Fruit fly (Drosophila melanogaster) whole organism, embryonic: Measurements from ENCODE around the gene Abca3.
A peak's percentile ranks its signal among the peaks of the same experiment; 100 is the strongest.

Source experiments
- Atf-2 ChIP-seq: fragments of 200-800 bp; sonication (Bioruptor generic); optimal IDR thresholded peaks from 2 replicates; lab custom pipeline; 2016; ENCODE audit warnings: missing biosample characterization, missing genetic modification characterization
- CG1024 ChIP-seq: fragments of 200-800 bp; sonication (Bioruptor generic); IDR thresholded peaks from 2 replicates; pipeline ENCODE4 v1.3.6; 2022; ENCODE audit warnings: missing biosample characterization, missing genetic modification characterization
- CG10321 ChIP-seq: fragments of 200-800 bp; sonication (Bioruptor generic); IDR thresholded peaks from 2 replicates; pipeline ENCODE4 v1.3.6; 2022; ENCODE audit warnings: missing biosample characterization, missing genetic modification characterization
- CG10366 ChIP-seq: fragments of 200-800 bp; sonication (Bioruptor generic); IDR thresholded peaks from 2 replicates; pipeline ENCODE4 v1.3.6; 2022; ENCODE audit warnings: missing biosample characterization, missing genetic modification characterization
- CG10431 ChIP-seq: fragments of 200-800 bp; sonication (Bioruptor generic); optimal IDR thresholded peaks from 3 replicates; lab custom pipeline; 2018; ENCODE audit warnings: missing biosample characterization, mild to moderate bottlenecking, missing genetic modification characterization
- CG10979 ChIP-seq: fragments of 200-800 bp; sonication (Bioruptor generic); optimal IDR thresholded peaks from 2 replicates; lab custom pipeline; 2018; ENCODE audit warnings: missing biosample characterization, mild to moderate bottlenecking, missing genetic modification characterization, moderate library complexity
- CG14710 ChIP-seq: fragments of 200-800 bp; sonication (Bioruptor generic); optimal IDR thresholded peaks from 3 replicates; lab custom pipeline; 2019; ENCODE audit warnings: missing biosample characterization, mild to moderate bottlenecking, missing genetic modification characterization, moderate library complexity
- CG14860 ChIP-seq: fragments of 200-800 bp; sonication (Bioruptor generic); IDR thresholded peaks from 3 replicates; pipeline ENCODE4 v1.3.6; 2022; ENCODE audit warnings: missing biosample characterization, missing genetic modification characterization; ENCODE audit not compliant: partially characterized antibody
- CG15011 ChIP-seq: fragments of 200-800 bp; sonication (Bioruptor generic); optimal IDR thresholded peaks from 3 replicates; lab custom pipeline; 2018; ENCODE audit warnings: missing biosample characterization, mild to moderate bottlenecking, missing genetic modification characterization
- CG17612 ChIP-seq: fragments of 200-800 bp; sonication (Bioruptor generic); IDR thresholded peaks from 2 replicates; pipeline ENCODE4 v1.3.6; 2022; ENCODE audit warnings: missing biosample characterization, missing genetic modification characterization
- CG33557 ChIP-seq: fragments of 200-800 bp; sonication (Bioruptor generic); optimal IDR thresholded peaks from 2 replicates; lab custom pipeline; 2019; ENCODE audit warnings: missing biosample characterization, mild to moderate bottlenecking, missing genetic modification characterization, moderate library complexity
- CG3407 ChIP-seq: fragments of 200-800 bp; sonication (Bioruptor generic); optimal IDR thresholded peaks from 2 replicates; lab custom pipeline; 2018; ENCODE audit warnings: missing biosample characterization, mild to moderate bottlenecking, missing genetic modification characterization
- CG3847 ChIP-seq: fragments of 200-800 bp; sonication (Bioruptor generic); IDR thresholded peaks from 2 replicates; pipeline ENCODE4 v1.3.6; 2022; ENCODE audit warnings: missing biosample characterization, missing genetic modification characterization
- CG4730 ChIP-seq: fragments of 200-800 bp; sonication (Bioruptor generic); IDR thresholded peaks from 2 replicates; pipeline ENCODE4 v1.3.6; 2022; ENCODE audit warnings: missing biosample characterization, missing genetic modification characterization
- CG6791 ChIP-seq: fragments of 200-800 bp; sonication (Bioruptor generic); IDR thresholded peaks from 3 replicates; pipeline ENCODE4 v1.3.6; 2022; ENCODE audit warnings: missing biosample characterization, missing genetic modification characterization; ENCODE audit not compliant: partially characterized antibody
- CG7786 ChIP-seq: fragments of 200-800 bp; sonication (Bioruptor generic); optimal IDR thresholded peaks from 2 replicates; lab custom pipeline; 2016; ENCODE audit warnings: missing biosample characterization, missing genetic modification characterization
- CHES-1-like ChIP-seq: fragments of 200-800 bp; sonication (Bioruptor generic); optimal IDR thresholded peaks from 2 replicates; lab custom pipeline; 2016; ENCODE audit warnings: missing biosample characterization, missing genetic modification characterization
- CTCF ChIP-seq: fragments of 200-800 bp; sonication (Bioruptor generic); optimal IDR thresholded peaks from 2 replicates; lab custom pipeline; 2017; ENCODE audit warnings: missing biosample characterization, mild to moderate bottlenecking, missing genetic modification characterization, moderate library complexity
- Chrac-16 ChIP-seq: fragments of 200-800 bp; sonication (Bioruptor generic); optimal IDR thresholded peaks from 3 replicates; lab custom pipeline; 2016; ENCODE audit warnings: missing biosample characterization, missing genetic modification characterization
- Dip2 ChIP-seq: fragments of 200-800 bp; sonication (Bioruptor generic); IDR thresholded peaks from 2 replicates; pipeline ENCODE4 v1.3.6; 2022; ENCODE audit warnings: missing biosample characterization, missing genetic modification characterization
- E2f1 ChIP-seq: fragments of 200-800 bp; sonication (Bioruptor generic); IDR thresholded peaks from 2 replicates; pipeline ENCODE4 v1.3.6; 2022; ENCODE audit warnings: missing biosample characterization, missing genetic modification characterization
- HHEX ChIP-seq: fragments of 200-800 bp; sonication (Bioruptor generic); optimal IDR thresholded peaks from 3 replicates; lab custom pipeline; 2017; ENCODE audit warnings: missing biosample characterization, mild to moderate bottlenecking, missing genetic modification characterization, missing genetic modification reagents
- HLH3B ChIP-seq: fragments of 200-800 bp; sonication (Bioruptor generic); IDR thresholded peaks from 2 replicates; pipeline ENCODE4 v1.3.6; 2022; ENCODE audit warnings: missing biosample characterization, missing genetic modification characterization
- HLHmδ ChIP-seq: fragments of 200-800 bp; sonication (Bioruptor generic); optimal IDR thresholded peaks from 2 replicates; lab custom pipeline; 2018; ENCODE audit warnings: missing biosample characterization, mild to moderate bottlenecking, missing genetic modification characterization, moderate library complexity
- Hand ChIP-seq: fragments of 200-800 bp; sonication (Bioruptor generic); optimal IDR thresholded peaks from 2 replicates; lab custom pipeline; 2017; ENCODE audit warnings: mild to moderate bottlenecking, missing biosample characterization, missing genetic modification reagents, missing genetic modification characterization
- Hr3 ChIP-seq: fragments of 200-800 bp; sonication (Bioruptor generic); optimal IDR thresholded peaks from 3 replicates; lab custom pipeline; 2016; ENCODE audit warnings: missing biosample characterization, missing genetic modification characterization
- Lim3 ChIP-seq: fragments of 200-800 bp; sonication (Bioruptor generic); IDR thresholded peaks from 2 replicates; pipeline ENCODE4 v1.3.6; 2022; ENCODE audit warnings: missing biosample characterization, missing genetic modification characterization
- Mad ChIP-seq: fragments of 200-800 bp; sonication (Bioruptor generic); optimal IDR thresholded peaks from 2 replicates; lab custom pipeline; 2016; ENCODE audit warnings: missing biosample characterization, missing genetic modification characterization
- NC2β ChIP-seq: fragments of 200-800 bp; sonication (Bioruptor generic); optimal IDR thresholded peaks from 2 replicates; lab custom pipeline; 2016; ENCODE audit warnings: missing biosample characterization, missing genetic modification characterization
- Rx ChIP-seq: fragments of 200-800 bp; sonication (Bioruptor generic); IDR thresholded peaks from 2 replicates; pipeline ENCODE4 v1.3.6; 2022; ENCODE audit warnings: missing biosample characterization, missing genetic modification characterization
- Vsx1 ChIP-seq: fragments of 200-800 bp; sonication (Bioruptor generic); optimal IDR thresholded peaks from 2 replicates; lab custom pipeline; 2017; ENCODE audit warnings: missing biosample characterization, mild to moderate bottlenecking, missing genetic modification characterization, missing genetic modification reagents
- aop ChIP-seq: fragments of 200-800 bp; sonication (Bioruptor generic); IDR thresholded peaks from 2 replicates; pipeline ENCODE4 v1.3.6; 2022; ENCODE audit warnings: missing biosample characterization, missing genetic modification characterization
- ara ChIP-seq: fragments of 200-800 bp; sonication (Bioruptor generic); IDR thresholded peaks from 2 replicates; pipeline ENCODE4 v1.3.6; 2022; ENCODE audit warnings: missing biosample characterization, missing genetic modification characterization
- ase ChIP-seq: fragments of 200-800 bp; sonication (Bioruptor generic); IDR thresholded peaks from 3 replicates; pipeline ENCODE4 v1.3.6; 2022; ENCODE audit warnings: missing biosample characterization, missing genetic modification characterization
- ato ChIP-seq: fragments of 200-800 bp; sonication (Bioruptor generic); IDR thresholded peaks from 2 replicates; pipeline ENCODE4 v1.3.6; 2022; ENCODE audit warnings: missing biosample characterization, missing genetic modification characterization; ENCODE audit not compliant: partially characterized antibody
- bowl ChIP-seq: fragments of 200-800 bp; sonication (Bioruptor generic); IDR thresholded peaks from 2 replicates; pipeline ENCODE4 v1.3.6; 2022; ENCODE audit warnings: missing biosample characterization, missing genetic modification characterization
- danr ChIP-seq: fragments of 200-800 bp; sonication (Bioruptor generic); IDR thresholded peaks from 2 replicates; pipeline ENCODE4 v1.3.6; 2022; ENCODE audit warnings: missing biosample characterization, missing genetic modification characterization
- fd64A ChIP-seq: fragments of 200-800 bp; sonication (Bioruptor generic); optimal IDR thresholded peaks from 3 replicates; lab custom pipeline; 2018; ENCODE audit warnings: missing biosample characterization, mild to moderate bottlenecking, missing genetic modification characterization
- gce ChIP-seq: fragments of 200-800 bp; sonication (Bioruptor generic); IDR thresholded peaks from 3 replicates; pipeline ENCODE4 v1.3.6; 2022; ENCODE audit warnings: missing biosample characterization, missing genetic modification characterization
- her ChIP-seq: fragments of 200-800 bp; sonication (Bioruptor generic); optimal IDR thresholded peaks from 2 replicates; lab custom pipeline; 2016; ENCODE audit warnings: missing biosample characterization, missing genetic modification characterization
- hkb ChIP-seq, 2 experiments: fragments of 200-800 bp in 1 of 2; fragments of >200 bp in 1 of 2; sonication (Bioruptor generic) in 1 of 2; IDR thresholded peaks in 1 of 2; optimal IDR thresholded peaks in 1 of 2; 2 replicates each; pipeline versions ENCODE4 v1.3.6 to Lab custom; 2017 to 2022; ENCODE audit warnings: missing biosample characterization in 1 of 2, missing genetic modification characterization in 1 of 2
- jigr1 ChIP-seq: fragments of 200-800 bp; sonication (Bioruptor generic); IDR thresholded peaks from 3 replicates; pipeline ENCODE4 v1.3.6; 2022; ENCODE audit warnings: missing biosample characterization, missing genetic modification characterization
- jumu ChIP-seq: fragments of 200-800 bp; sonication (Bioruptor generic); optimal IDR thresholded peaks from 3 replicates; lab custom pipeline; 2016; ENCODE audit warnings: missing biosample characterization, missing genetic modification characterization
- lilli ChIP-seq: fragments of 200-800 bp; sonication (Bioruptor generic); optimal IDR thresholded peaks from 3 replicates; lab custom pipeline; 2016; ENCODE audit warnings: missing biosample characterization, missing genetic modification characterization
- nau ChIP-seq: fragments of 200-800 bp; sonication (Bioruptor generic); optimal IDR thresholded peaks from 3 replicates; lab custom pipeline; 2017; ENCODE audit warnings: missing biosample characterization, mild to moderate bottlenecking, missing genetic modification characterization, missing genetic modification reagents
- pita ChIP-seq: fragments of 200-800 bp; sonication (Bioruptor generic); optimal IDR thresholded peaks from 2 replicates; lab custom pipeline; 2017; ENCODE audit warnings: missing biosample characterization, mild to moderate bottlenecking, missing genetic modification characterization
- repo ChIP-seq: fragments of 200-800 bp; sonication (Bioruptor generic); optimal IDR thresholded peaks from 2 replicates; lab custom pipeline; 2016; ENCODE audit warnings: missing biosample characterization, missing genetic modification characterization
- row ChIP-seq: fragments of 200-800 bp; sonication (Bioruptor generic); IDR thresholded peaks from 3 replicates; pipeline ENCODE4 v1.3.6; 2022; ENCODE audit warnings: missing biosample characterization, missing genetic modification characterization
- sna ChIP-seq: fragments of 200-800 bp; sonication (Bioruptor generic); IDR thresholded peaks from 2 replicates; pipeline ENCODE4 v1.3.6; 2022; ENCODE audit warnings: missing biosample characterization, missing genetic modification characterization; ENCODE audit not compliant: partially characterized antibody
- sob ChIP-seq: fragments of 200-800 bp; sonication (Bioruptor generic); IDR thresholded peaks from 2 replicates; pipeline ENCODE4 v1.3.6; 2022; ENCODE audit warnings: missing biosample characterization, missing genetic modification characterization
- wdn ChIP-seq: fragments of 200-800 bp; sonication (Bioruptor generic); IDR thresholded peaks from 2 replicates; pipeline ENCODE4 v1.3.6; 2022; ENCODE audit warnings: missing biosample characterization, missing genetic modification characterization
- yki ChIP-seq: fragments of >200 bp; optimal IDR thresholded peaks from 3 replicates; lab custom pipeline; 2018

Gene Abca3

dm6 chrX:21322289-21322981 is 16.0 kb upstream of the Abca3 start (continued):
- TF ChIP-seq NC2β (GFP tag; lab: Kevin White, UChicago) (no peak), CG7786 (GFP tag; lab: Kevin White, UChicago) (no peak), lilli (GFP tag; lab: Kevin White, UChicago) (no peak), CG10321 (GFP tag; lab: Robert Waterston, UW) (no peak), gce (GFP tag; lab: Robert Waterston, UW) (no peak), Hr3 (GFP tag; lab: Kevin White, UChicago) (no peak), ato (GFP tag; lab: Robert Waterston, UW) (no peak), HHEX (GFP tag; lab: Kevin White, UChicago) (peak; percentile 65), ara (GFP tag; lab: Robert Waterston, UW) (no peak), danr (GFP tag; lab: Robert Waterston, UW) (no peak), CTCF (no peak), CG17612 (GFP tag; lab: Robert Waterston, UW) (no peak), sob (GFP tag; lab: Robert Waterston, UW) (0 out of 2 replicates have a peak, but pooled peaks have one; percentile 46), CG1024 (GFP tag; lab: Robert Waterston, UW) (no peak), row (GFP tag; lab: Robert Waterston, UW) (peak; percentile 46; the same call in 2 of the 3 replicates), bowl (GFP tag; lab: Robert Waterston, UW) (no peak), CG33557 (GFP tag; lab: Kevin White, UChicago) (no peak), CG10979 (tag; lab: Kevin White, UChicago) (peak; percentile 65), CG14860 (GFP tag; lab: Robert Waterston, UW) (no peak), CG10431 (GFP tag; lab: Kevin White, UChicago) (no peak), CG14710 (tag; lab: Kevin White, UChicago) (peak; percentile 49), Vsx1 (GFP tag; lab: Kevin White, UChicago) (no peak), fd64A (no peak), HLHmδ (no peak), CG10366 (GFP tag; lab: Robert Waterston, UW) (no peak), E2f1 (GFP tag; lab: Robert Waterston, UW) (peak; percentile 60), Mad (GFP tag; lab: Kevin White, UChicago) (no peak), Chrac-16 (GFP tag; lab: Kevin White, UChicago) (no peak), Lim3 (GFP tag; lab: Robert Waterston, UW) (no peak), HLH3B (GFP tag; lab: Robert Waterston, UW) (0 out of 2 replicates have a peak, but pooled peaks have one; percentile 5), aop (GFP tag; lab: Robert Waterston, UW) (no peak), Hand (no peak), yki (lab: Kevin White, UChicago) (no peak), CG4730 (GFP tag; lab: Robert Waterston, UW) (peak; percentile 29; the same call in 1 of the 2 replicates), pita (GFP tag; lab: Kevin White, UChicago) (no peak), repo (no peak), CHES-1-like (GFP tag; lab: Kevin White, UChicago) (no peak), ase (GFP tag; lab: Robert Waterston, UW) (no peak), wdn (GFP tag; lab: Robert Waterston, UW) (no peak), her (GFP tag; lab: Kevin White, UChicago) (no peak), nau (no peak), Dip2 (GFP tag; lab: Robert Waterston, UW) (no peak), jigr1 (GFP tag; lab: Robert Waterston, UW) (no peak), CG3407 (no peak), jumu (no peak), Rx (GFP tag; lab: Robert Waterston, UW) (no peak), CG6791 (GFP tag; lab: Robert Waterston, UW) (no peak), sna (GFP tag; lab: Robert Waterston, UW) (no peak), CG15011 (GFP tag; lab: Kevin White, UChicago) (peak; percentile 56), hkb (optimal IDR thresholded peaks at IDR 0.05; lab: Kevin White, UChicago) (no peak), hkb (GFP tag; IDR thresholded peaks at IDR 0.05; lab: Robert Waterston, UW) (peak; percentile 42; the same call in 1 of the 2 replicates), Atf-2 (no peak), CG3847 (GFP tag; lab: Robert Waterston, UW) (no peak)
